Fruit fly (Drosophila melanogaster) whole organism, embryonic: ENCODE results near the gene CG14118.

Experiments used
- Abd-B ChIP-seq: fragments of 200-800 bp; sonication (Bioruptor generic); optimal IDR thresholded peaks from 2 replicates; lab custom pipeline; 2018; ENCODE audit warnings: missing biosample characterization, mild to moderate bottlenecking, missing genetic modification characterization, moderate library complexity
- Bgb ChIP-seq: fragments of 200-800 bp; sonication (Bioruptor generic); IDR thresholded peaks from 2 replicates; pipeline ENCODE4 v1.3.6; 2022; ENCODE audit warnings: missing biosample characterization, missing genetic modification characterization; ENCODE audit not compliant: partially characterized antibody
- CG10321 ChIP-seq: fragments of 200-800 bp; sonication (Bioruptor generic); IDR thresholded peaks from 2 replicates; pipeline ENCODE4 v1.3.6; 2022; ENCODE audit warnings: missing biosample characterization, missing genetic modification characterization
- CG12744 ChIP-seq: fragments of 200-800 bp; sonication (Bioruptor generic); optimal IDR thresholded peaks from 2 replicates; lab custom pipeline; 2016; ENCODE audit warnings: missing biosample characterization, missing genetic modification characterization
- CG13424 ChIP-seq: fragments of 200-800 bp; sonication (Bioruptor generic); optimal IDR thresholded peaks from 2 replicates; lab custom pipeline; 2019; ENCODE audit warnings: missing biosample characterization, mild to moderate bottlenecking, missing genetic modification characterization, moderate library complexity
- CG15696 ChIP-seq: fragments of 200-800 bp; sonication (Bioruptor generic); optimal IDR thresholded peaks from 2 replicates; lab custom pipeline; 2019; ENCODE audit warnings: missing biosample characterization, mild to moderate bottlenecking, missing genetic modification characterization, moderate library complexity
- CG16779 ChIP-seq: fragments of 200-800 bp; sonication (Bioruptor generic); IDR thresholded peaks from 2 replicates; pipeline ENCODE4 v1.3.6; 2022; ENCODE audit warnings: missing biosample characterization, missing genetic modification characterization
- CG16813 ChIP-seq: fragments of 200-800 bp; sonication (Bioruptor generic); IDR thresholded peaks from 3 replicates; pipeline ENCODE4 v1.3.6; 2022; ENCODE audit warnings: missing biosample characterization, missing genetic modification characterization; ENCODE audit not compliant: partially characterized antibody
- CG17186 ChIP-seq: fragments of 200-800 bp; sonication (Bioruptor generic); optimal IDR thresholded peaks from 3 replicates; lab custom pipeline; 2017; ENCODE audit warnings: missing biosample characterization, missing genetic modification reagents, missing genetic modification characterization
- CG2712 ChIP-seq: fragments of 200-800 bp; optimal IDR thresholded peaks from 3 replicates; lab custom pipeline; 2019; ENCODE audit warnings: missing biosample characterization, mild to moderate bottlenecking, missing genetic modification characterization, moderate library complexity
- CG31388 ChIP-seq: fragments of 200-800 bp; sonication (Bioruptor generic); optimal IDR thresholded peaks from 2 replicates; lab custom pipeline; 2016; ENCODE audit warnings: missing biosample characterization, missing genetic modification characterization
- CG33557 ChIP-seq: fragments of 200-800 bp; sonication (Bioruptor generic); optimal IDR thresholded peaks from 2 replicates; lab custom pipeline; 2019; ENCODE audit warnings: missing biosample characterization, mild to moderate bottlenecking, missing genetic modification characterization, moderate library complexity
- CG34224 ChIP-seq: fragments of 200-800 bp; sonication (Bioruptor generic); IDR thresholded peaks from 3 replicates; pipeline ENCODE4 v1.3.6; 2022; ENCODE audit warnings: missing biosample characterization, missing genetic modification characterization; ENCODE audit not compliant: partially characterized antibody
- CG34376 ChIP-seq: fragments of 200-800 bp; sonication (Bioruptor generic); optimal IDR thresholded peaks from 2 replicates; lab custom pipeline; 2018; ENCODE audit warnings: missing biosample characterization, mild to moderate bottlenecking, missing genetic modification characterization
- CG4424 ChIP-seq: fragments of 200-800 bp; sonication (Bioruptor generic); optimal IDR thresholded peaks from 3 replicates; lab custom pipeline; 2016; ENCODE audit warnings: missing biosample characterization, missing genetic modification characterization
- CG7271 ChIP-seq: fragments of 200-800 bp; sonication (Bioruptor generic); optimal IDR thresholded peaks from 2 replicates; lab custom pipeline; 2018; ENCODE audit warnings: missing biosample characterization, mild to moderate bottlenecking, missing genetic modification characterization, moderate library complexity
- CG9609 ChIP-seq: fragments of 200-800 bp; sonication (Bioruptor generic); optimal IDR thresholded peaks from 3 replicates; lab custom pipeline; 2016; ENCODE audit warnings: missing biosample characterization, missing genetic modification characterization
- CTCF ChIP-seq: fragments of 200-800 bp; sonication (Bioruptor generic); optimal IDR thresholded peaks from 2 replicates; lab custom pipeline; 2017; ENCODE audit warnings: missing biosample characterization, mild to moderate bottlenecking, missing genetic modification characterization, moderate library complexity
- CoRest ChIP-seq: fragments of 200-800 bp; sonication (Bioruptor generic); optimal IDR thresholded peaks from 3 replicates; lab custom pipeline; 2018; ENCODE audit warnings: missing biosample characterization, mild to moderate bottlenecking, missing genetic modification characterization, moderate library complexity
- Dip2 ChIP-seq: fragments of 200-800 bp; sonication (Bioruptor generic); IDR thresholded peaks from 2 replicates; pipeline ENCODE4 v1.3.6; 2022; ENCODE audit warnings: missing biosample characterization, missing genetic modification characterization
- HLH4C ChIP-seq: fragments of 200-800 bp; sonication (Bioruptor generic); IDR thresholded peaks from 3 replicates; pipeline ENCODE4 v1.3.6; 2022; ENCODE audit warnings: missing biosample characterization, missing genetic modification characterization; ENCODE audit not compliant: partially characterized antibody
- NC2α ChIP-seq: fragments of 200-800 bp; sonication (Bioruptor generic); optimal IDR thresholded peaks from 2 replicates; lab custom pipeline; 2016; ENCODE audit warnings: missing biosample characterization, missing genetic modification characterization
- Scr ChIP-seq: fragments of 200-800 bp; sonication (Bioruptor generic); IDR thresholded peaks from 2 replicates; pipeline ENCODE4 v1.3.6; 2022; ENCODE audit warnings: missing biosample characterization, missing genetic modification characterization; ENCODE audit not compliant: partially characterized antibody
- Sry-β ChIP-seq: fragments of 200-800 bp; sonication (Bioruptor generic); optimal IDR thresholded peaks from 2 replicates; lab custom pipeline; 2018; ENCODE audit warnings: missing biosample characterization, mild to moderate bottlenecking, missing genetic modification characterization, moderate library complexity
- ab ChIP-seq: fragments of 200-800 bp; sonication (Bioruptor generic); optimal IDR thresholded peaks from 2 replicates; lab custom pipeline; 2016; ENCODE audit warnings: missing biosample characterization, missing genetic modification characterization
- amos ChIP-seq: fragments of 200-800 bp; sonication (Bioruptor generic); IDR thresholded peaks from 2 replicates; pipeline ENCODE4 v1.3.6; 2022; ENCODE audit warnings: missing biosample characterization, missing genetic modification characterization; ENCODE audit not compliant: partially characterized antibody
- ara ChIP-seq: fragments of 200-800 bp; sonication (Bioruptor generic); IDR thresholded peaks from 2 replicates; pipeline ENCODE4 v1.3.6; 2022; ENCODE audit warnings: missing biosample characterization, missing genetic modification characterization
- bowl ChIP-seq: fragments of 200-800 bp; sonication (Bioruptor generic); IDR thresholded peaks from 2 replicates; pipeline ENCODE4 v1.3.6; 2022; ENCODE audit warnings: missing biosample characterization, missing genetic modification characterization
- bsh ChIP-seq, 2 experiments: fragments of 200-800 bp; sonication (Bioruptor generic); optimal IDR thresholded peaks; 2 replicates each; lab custom pipeline; 2017 to 2018; ENCODE audit warnings: mild to moderate bottlenecking in 2 of 2, missing biosample characterization in 2 of 2, missing genetic modification characterization in 2 of 2, moderate library complexity in 1 of 2
- chinmo ChIP-seq: fragments of 200-800 bp; sonication (Bioruptor generic); IDR thresholded peaks from 4 replicates; pipeline ENCODE4 v1.3.6; 2022; ENCODE audit warnings: missing biosample characterization, missing genetic modification characterization; ENCODE audit not compliant: partially characterized antibody
- chm ChIP-seq: fragments of 200-800 bp; sonication (Bioruptor generic); IDR thresholded peaks from 2 replicates; pipeline ENCODE4 v1.3.6; 2022; ENCODE audit warnings: missing biosample characterization, missing genetic modification characterization
- cwo ChIP-seq: fragments of 200-800 bp; sonication (Bioruptor generic); optimal IDR thresholded peaks from 3 replicates; lab custom pipeline; 2017; ENCODE audit warnings: missing biosample characterization, missing genetic modification characterization, mild to moderate bottlenecking, moderate library complexity, missing genetic modification reagents
- dmrt11E ChIP-seq: fragments of 200-800 bp; sonication (Bioruptor generic); optimal IDR thresholded peaks from 3 replicates; lab custom pipeline; 2018; ENCODE audit warnings: missing biosample characterization, mild to moderate bottlenecking, missing genetic modification characterization, moderate library complexity
- dpn ChIP-seq, 2 experiments: fragments of 200-800 bp; sonication (Bioruptor generic); optimal IDR thresholded peaks; 3 replicates each; lab custom pipeline; 2016; ENCODE audit warnings: missing biosample characterization in 2 of 2, missing genetic modification characterization in 2 of 2
- esg ChIP-seq: fragments of 200-800 bp; sonication (Bioruptor generic); conservative IDR thresholded peaks from 2 replicates; pipeline ENCODE4 v1.3.6; 2022; ENCODE audit warnings: missing biosample characterization, missing genetic modification characterization
- eyg ChIP-seq: fragments of 200-800 bp; sonication (Bioruptor generic); optimal IDR thresholded peaks from 3 replicates; lab custom pipeline; 2016; ENCODE audit warnings: missing biosample characterization, missing genetic modification characterization
- gce ChIP-seq: fragments of 200-800 bp; sonication (Bioruptor generic); IDR thresholded peaks from 3 replicates; pipeline ENCODE4 v1.3.6; 2022; ENCODE audit warnings: missing biosample characterization, missing genetic modification characterization
- grn ChIP-seq: fragments of 200-800 bp; sonication (Bioruptor generic); optimal IDR thresholded peaks from 3 replicates; lab custom pipeline; 2017; ENCODE audit warnings: missing biosample characterization, missing genetic modification characterization
- lbe ChIP-seq: fragments of 200-800 bp; sonication (Bioruptor generic); optimal IDR thresholded peaks from 2 replicates; lab custom pipeline; 2016; ENCODE audit warnings: missing biosample characterization, mild to moderate bottlenecking, missing genetic modification characterization
- phol ChIP-seq: fragments of 200-800 bp; sonication (Bioruptor generic); optimal IDR thresholded peaks from 3 replicates; lab custom pipeline; 2018; ENCODE audit warnings: missing biosample characterization, mild to moderate bottlenecking, missing genetic modification characterization, moderate library complexity
- pita ChIP-seq: fragments of 200-800 bp; sonication (Bioruptor generic); optimal IDR thresholded peaks from 2 replicates; lab custom pipeline; 2017; ENCODE audit warnings: missing biosample characterization, mild to moderate bottlenecking, missing genetic modification characterization
- prd ChIP-seq, 3 experiments: fragments of >200 bp in 2 of 3; fragments of 200-800 bp in 1 of 3; sonication (Bioruptor generic) in 1 of 3; optimal IDR thresholded peaks in 2 of 3; IDR thresholded peaks in 1 of 3; 2 replicates in 2 of 3; 3 replicates in 1 of 3; pipeline versions ENCODE4 v1.3.6 to Lab custom; 2017 to 2022; ENCODE audit warnings: missing biosample characterization in 1 of 3, missing genetic modification characterization in 1 of 3
- pzg ChIP-seq: fragments of 200-800 bp; sonication (Bioruptor generic); optimal IDR thresholded peaks from 3 replicates; lab custom pipeline; 2018; ENCODE audit warnings: missing biosample characterization, mild to moderate bottlenecking, missing genetic modification characterization, moderate library complexity
- sens ChIP-seq: fragments of 200-800 bp; sonication (Bioruptor generic); peaks from one replicate; lab custom pipeline; 2016; ENCODE audit warnings: missing biosample characterization, missing genetic modification characterization
- sqz ChIP-seq: fragments of 200-800 bp; sonication (Bioruptor generic); optimal IDR thresholded peaks from 3 replicates; lab custom pipeline; 2018; ENCODE audit warnings: missing biosample characterization, mild to moderate bottlenecking, missing genetic modification characterization
- ssp ChIP-seq: fragments of 200-800 bp; sonication (Bioruptor generic); IDR thresholded peaks from 2 replicates; pipeline ENCODE4 v1.3.6; 2022; ENCODE audit warnings: missing biosample characterization, missing genetic modification characterization
- vvl ChIP-seq: fragments of 200-800 bp; sonication (Bioruptor generic); IDR thresholded peaks from 2 replicates; pipeline ENCODE4 v1.3.6; 2022; ENCODE audit warnings: missing biosample characterization, missing genetic modification characterization

Gene CG14118

dm6 chr3L:12857553-12858122 is 34.8 kb upstream of the CG14118 start (continued):
- TF ChIP-seq CG17186 (no peak), chinmo (GFP tag; lab: Robert Waterston, UW) (no peak), CG2712 (tag; lab: Kevin White, UChicago) (no peak), Bgb (GFP tag; lab: Robert Waterston, UW) (peak; percentile 57), dpn (GFP tag; optimal IDR thresholded peaks at IDR 0.05; lab: Kevin White, UChicago) (no peak), ssp (GFP tag; lab: Robert Waterston, UW) (no peak), chm (GFP tag; lab: Robert Waterston, UW) (no peak), gce (GFP tag; lab: Robert Waterston, UW) (peak; percentile 35; the same call in 1 of the 3 replicates), CG12744 (GFP tag; lab: Kevin White, UChicago) (no peak), CG10321 (GFP tag; lab: Robert Waterston, UW) (no peak), bsh (GFP tag; optimal IDR thresholded peaks at IDR 0.05; lab: Kevin White, UChicago) (no peak), eyg (GFP tag; lab: Kevin White, UChicago) (no peak), CG34376 (no peak), CG4424 (GFP tag; lab: Kevin White, UChicago) (no peak), CG13424 (no peak), dmrt11E (peak; percentile 14), bowl (GFP tag; lab: Robert Waterston, UW) (no peak), CG16813 (GFP tag; lab: Robert Waterston, UW) (peak; percentile 57; the same call in 2 of the 3 replicates), ara (peak; percentile 50; the same call in 1 of the 2 replicates), CTCF (GFP tag; lab: Kevin White, UChicago) (peak; percentile 80)

DNA sequence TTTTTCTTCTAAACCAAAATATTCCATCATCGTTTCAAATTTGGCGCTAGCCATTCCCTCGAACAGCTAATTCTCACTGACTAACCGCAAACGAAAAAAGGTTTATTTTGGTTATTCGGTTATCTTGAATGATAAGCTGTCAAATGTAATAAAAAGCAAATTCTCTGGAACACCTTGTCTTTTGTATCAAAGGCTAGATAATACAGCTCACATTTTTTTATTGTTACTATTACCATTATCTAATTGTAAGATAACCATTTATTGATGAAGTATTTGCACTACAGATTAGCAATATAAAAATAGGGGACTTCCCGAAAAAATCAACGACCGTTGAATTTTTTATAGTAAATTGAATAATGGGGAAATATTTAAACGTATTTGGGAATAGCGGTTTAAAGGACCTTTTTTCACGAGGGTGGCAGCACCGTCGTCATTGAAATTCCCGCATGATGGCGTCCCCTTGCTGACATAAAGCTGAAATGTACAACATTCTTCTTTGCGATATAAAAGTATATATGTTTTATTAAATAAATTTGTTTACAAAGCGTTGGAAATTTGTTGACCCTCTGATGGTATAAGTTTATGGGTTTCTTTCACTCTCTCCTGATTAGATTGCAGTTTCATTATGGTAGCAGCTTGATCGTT is 31.1 kb upstream of the CG14118 start, which contains the start of gene CG32107:
Gene CG32107, minus strand, starts transcription at position 51 of the 645 bp plus-strand sequence.
- TF ChIP-seq vvl (no peak), Sry-β (no peak), pita (GFP tag; lab: Kevin White, UChicago) (peak; percentile 17), CG9609 (no peak), pzg (GFP tag; lab: Kevin White, UChicago) (peak; percentile 1), Abd-B (GFP tag; lab: Kevin White, UChicago) (peak; percentile 42), amos (GFP tag; lab: Robert Waterston, UW) (peak; percentile 36; the same call in 1 of the 2 replicates), Dip2 (GFP tag; lab: Robert Waterston, UW) (no peak), CG31388 (no peak), CG34224 (no peak; the same call in 2 of the 3 replicates), CG7271 (tag; lab: Kevin White, UChicago) (peak; percentile 17), cwo (GFP tag; lab: Kevin White, UChicago) (no peak), sens (GFP tag; lab: Kevin White, UChicago) (peak; percentile 82), CG33557 (peak; percentile 1), lbe (GFP tag; lab: Kevin White, UChicago) (no peak), NC2α (GFP tag; lab: Kevin White, UChicago) (no peak), CoRest (tag; lab: Kevin White, UChicago) (peak; percentile 31), CG2712 (tag; lab: Kevin White, UChicago) (peak; percentile 48), prd (optimal IDR thresholded peaks at IDR 0.05; lab: Kevin White, UChicago) (no peak), prd (GFP tag; IDR thresholded peaks at IDR 0.05; lab: Robert Waterston, UW) (no peak), ab (GFP tag; lab: Kevin White, UChicago) (no peak), CG16779 (GFP tag; lab: Robert Waterston, UW) (no peak), Scr (no peak), esg (GFP tag; lab: Robert Waterston, UW) (no peak), CG15696 (tag; lab: Kevin White, UChicago) (peak; percentile 42), CG34376 (peak; percentile 9), HLH4C (GFP tag; lab: Robert Waterston, UW) (no peak), sqz (no peak), chm (GFP tag; lab: Robert Waterston, UW) (no peak), phol (tag; lab: Kevin White, UChicago) (peak; percentile 81), grn (no peak)
